Worm (Caenorhabditis elegans): ENCODE measurements around the gene C49G7.12.

The C49G7.12 gene

DNA sequence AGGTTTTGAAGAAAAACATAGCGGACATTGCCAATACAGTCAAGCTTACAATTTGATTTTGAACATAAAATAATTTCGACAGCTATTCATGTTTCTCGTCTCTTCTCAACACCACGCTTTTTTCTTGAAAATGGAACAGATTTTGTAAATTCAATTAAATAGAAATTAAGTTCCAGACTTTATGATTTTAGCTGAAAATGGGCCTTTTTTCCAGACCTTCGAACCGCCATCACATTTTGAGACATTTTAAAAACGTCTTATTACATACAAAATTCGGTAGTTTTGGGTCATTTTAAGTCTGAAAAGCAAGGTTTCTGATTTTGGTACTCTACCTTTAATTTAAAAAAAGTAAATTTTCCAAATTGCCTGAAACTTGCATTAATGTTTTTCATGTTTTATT lies at the start of gene C49G7.12:
Gene C49G7.12 (plus strand): TSS at position 301 of the 400 bp plus-strand sequence.
- no peak for TF ChIP-seq flt-1 (GFP tag; IDR thresholded peaks at IDR 0.05)
- no peak for TF ChIP-seq T22C8.4 (GFP tag; IDR thresholded peaks at IDR 0.05)
- TF ChIP-seq ztf-23 (GFP tag; IDR thresholded peaks at IDR 0.05) = no peak
- no peak for TF ChIP-seq ztf-29 (GFP tag; IDR thresholded peaks at IDR 0.05)
- no peak for TF ChIP-seq klf-2 (GFP tag; conservative IDR thresholded peaks at IDR 0.05)

DNA sequence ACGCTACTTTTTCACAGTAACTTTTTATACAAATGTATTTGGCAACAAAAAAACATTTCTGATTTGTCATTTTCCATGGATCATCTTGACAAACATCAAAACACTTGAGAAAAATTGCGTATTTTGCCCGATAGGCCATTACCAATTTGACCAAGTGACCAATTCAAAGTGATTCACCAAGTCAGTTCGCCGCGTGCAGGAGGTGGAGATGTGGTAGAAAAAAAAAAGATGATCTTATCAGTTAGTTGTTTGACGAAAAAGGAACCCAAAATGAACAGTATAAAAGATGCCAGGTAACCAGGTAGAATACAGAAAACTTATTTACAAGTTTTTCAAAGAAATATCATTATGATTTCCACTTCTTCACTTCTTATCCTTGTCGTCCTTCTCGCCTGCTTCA lies 49.1 kb upstream of the C49G7.12 start, which contains the start of gene nlp-27:
Gene nlp-27 (plus strand): TSS at position 309 of the 400 bp plus-strand sequence.
- no peak for TF ChIP-seq flt-1 (GFP tag; IDR thresholded peaks at IDR 0.05)

DNA sequence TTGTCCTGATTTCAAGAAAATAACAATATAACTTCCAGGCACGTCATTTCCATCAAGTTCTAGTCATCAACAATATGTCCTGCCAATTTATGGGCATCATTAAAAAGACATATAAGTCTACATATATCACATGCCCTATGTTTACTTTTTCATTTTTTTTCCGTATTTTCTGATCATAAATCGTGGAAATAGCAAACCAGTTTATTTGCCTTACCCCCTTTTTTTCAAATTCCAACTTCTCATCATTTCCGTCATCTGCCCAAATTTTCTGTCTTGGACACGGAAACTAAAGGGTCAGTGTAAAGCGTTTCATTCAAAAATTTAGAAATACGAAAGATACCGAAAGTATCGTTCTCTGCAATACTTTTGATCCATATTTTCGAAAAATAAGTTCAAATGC lies 45.9 kb upstream of the C49G7.12 start:
- TF ChIP-seq flt-1 (GFP tag; IDR thresholded peaks at IDR 0.05) (no peak), med-1 (GFP tag; optimal IDR thresholded peaks at IDR 0.05; ENCODE audit: insufficient read depth) (no peak), T22C8.4 (GFP tag; IDR thresholded peaks at IDR 0.05) (no peak), klf-2 (GFP tag; conservative IDR thresholded peaks at IDR 0.05) (no peak), tab-1 (GFP tag; IDR thresholded peaks at IDR 0.05) (no peak), cog-1 (tag; optimal IDR thresholded peaks at IDR 0.05) (no peak), ztf-29 (GFP tag; IDR thresholded peaks at IDR 0.05) (no peak), ztf-23 (GFP tag; IDR thresholded peaks at IDR 0.05) (no peak), ref-1 (GFP tag; conservative IDR thresholded peaks at IDR 0.05) (no peak)

DNA sequence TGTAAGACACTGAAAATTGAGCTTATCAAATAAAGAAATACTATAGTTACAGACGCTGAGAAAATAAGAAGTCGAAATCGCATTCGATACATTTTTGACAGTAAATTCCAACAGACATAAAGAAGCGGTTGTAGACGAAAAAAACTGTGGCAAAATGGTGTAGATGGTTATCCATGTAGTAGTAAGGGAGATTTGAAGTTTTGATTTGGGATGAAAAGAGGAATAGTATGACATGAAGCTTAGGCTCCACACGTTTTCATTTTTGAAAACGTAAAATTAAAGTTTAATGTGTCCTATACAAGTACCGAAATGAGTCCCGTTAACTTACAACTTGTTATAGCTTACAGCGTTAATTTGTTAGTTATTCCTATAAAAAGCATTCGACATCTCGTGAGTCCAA lies 44.2 kb upstream of the C49G7.12 start, which contains the start of gene K09D9.9:
Gene K09D9.9 (minus strand): TSS at position 101 of the 400 bp plus-strand sequence.
- no peak for TF ChIP-seq ztf-23 (GFP tag; IDR thresholded peaks at IDR 0.05)
- no peak for TF ChIP-seq T22C8.4 (GFP tag; IDR thresholded peaks at IDR 0.05)
- no peak for TF ChIP-seq cog-1 (tag; optimal IDR thresholded peaks at IDR 0.05)

DNA sequence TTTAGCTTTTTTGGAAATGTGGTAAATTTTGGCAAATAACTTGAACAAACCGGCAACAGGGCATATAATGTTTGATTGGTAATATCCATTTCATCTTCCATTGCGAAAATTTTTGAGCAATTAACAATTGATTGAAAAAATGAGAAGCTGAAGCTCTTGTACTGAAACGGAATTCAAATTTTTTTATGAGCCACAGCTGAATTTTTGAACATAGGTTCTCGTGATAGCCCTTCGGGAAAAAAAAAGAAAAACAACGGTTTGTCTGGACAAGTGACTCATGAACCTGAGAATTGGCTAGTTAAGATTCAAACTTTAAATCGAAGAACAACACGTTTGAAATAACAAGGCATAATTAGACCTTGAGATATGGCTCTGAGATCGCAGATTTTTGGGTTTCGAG lies 42.4 kb upstream of the C49G7.12 start, which contains the start of gene srx-62:
Gene srx-62 (minus strand): TSS at position 101 of the 400 bp plus-strand sequence.
- TF ChIP-seq klf-2 (GFP tag; conservative IDR thresholded peaks at IDR 0.05) (no peak), cog-1 (tag; optimal IDR thresholded peaks at IDR 0.05) (no peak), med-1 (GFP tag; optimal IDR thresholded peaks at IDR 0.05; ENCODE audit: insufficient read depth) (no peak), ztf-23 (GFP tag; IDR thresholded peaks at IDR 0.05) (no peak), tab-1 (GFP tag; IDR thresholded peaks at IDR 0.05) (no peak), ztf-29 (GFP tag; IDR thresholded peaks at IDR 0.05) (no peak), flt-1 (GFP tag; IDR thresholded peaks at IDR 0.05) (no peak), ref-1 (GFP tag; conservative IDR thresholded peaks at IDR 0.05) (no peak), T22C8.4 (GFP tag; IDR thresholded peaks at IDR 0.05) (no peak)

DNA sequence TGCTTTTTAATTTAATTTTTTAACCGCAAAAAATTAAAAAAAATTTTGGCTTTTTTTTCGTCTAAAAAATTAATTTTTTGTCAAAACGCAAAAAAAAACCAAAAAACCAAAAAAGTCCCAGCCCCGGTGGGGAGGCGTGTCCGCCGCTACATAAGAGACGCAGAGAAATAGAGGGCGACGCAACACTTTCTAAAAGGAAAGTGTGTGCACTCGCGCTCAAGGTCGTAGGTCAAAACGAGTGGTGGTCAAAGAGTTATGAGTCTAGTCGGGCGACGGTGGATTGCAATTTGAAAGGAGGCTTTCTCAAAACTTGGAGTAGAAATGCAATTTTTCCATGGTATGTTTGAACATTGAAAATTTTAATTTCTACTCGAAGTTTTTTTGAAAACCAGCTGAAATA lies 33.6 kb upstream of the C49G7.12 start:
- no peak for TF ChIP-seq ztf-23 (GFP tag; IDR thresholded peaks at IDR 0.05)
- TF ChIP-seq tab-1 (GFP tag; IDR thresholded peaks at IDR 0.05) = no peak

DNA sequence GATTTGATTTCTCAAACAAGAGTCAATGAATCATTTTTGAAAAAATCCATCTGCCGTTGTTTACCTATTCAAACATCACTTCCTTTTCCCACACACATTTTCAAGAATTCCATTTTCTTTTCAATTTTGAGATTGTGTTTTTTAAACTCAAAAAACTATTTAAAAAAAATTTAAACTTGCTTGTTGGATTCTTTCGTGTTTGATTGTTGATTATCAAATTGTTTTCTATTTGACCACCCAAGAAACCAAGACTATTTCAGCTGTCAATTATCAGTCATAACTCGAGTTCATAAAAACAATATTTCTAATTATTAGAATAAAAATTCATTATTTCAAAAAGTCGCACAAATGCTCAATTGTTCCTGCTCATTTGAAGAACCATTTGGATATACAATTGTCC lies 33.0 kb upstream of the C49G7.12 start, which contains the start of gene srh-8:
Gene srh-8 (plus strand): TSS at position 301 of the 400 bp plus-strand sequence.
- TF ChIP-seq med-1 (GFP tag; optimal IDR thresholded peaks at IDR 0.05; ENCODE audit: insufficient read depth) = no peak
- no peak for TF ChIP-seq flt-1 (GFP tag; IDR thresholded peaks at IDR 0.05)
- TF ChIP-seq ref-1 (GFP tag; conservative IDR thresholded peaks at IDR 0.05) = no peak
- no peak for TF ChIP-seq tab-1 (GFP tag; IDR thresholded peaks at IDR 0.05)
- TF ChIP-seq ztf-29 (GFP tag; IDR thresholded peaks at IDR 0.05) = no peak
- TF ChIP-seq cog-1 (tag; optimal IDR thresholded peaks at IDR 0.05) = no peak
- TF ChIP-seq klf-2 (GFP tag; conservative IDR thresholded peaks at IDR 0.05) = no peak
- no peak for TF ChIP-seq T22C8.4 (GFP tag; IDR thresholded peaks at IDR 0.05)
- TF ChIP-seq ztf-23 (GFP tag; IDR thresholded peaks at IDR 0.05) = no peak

DNA sequence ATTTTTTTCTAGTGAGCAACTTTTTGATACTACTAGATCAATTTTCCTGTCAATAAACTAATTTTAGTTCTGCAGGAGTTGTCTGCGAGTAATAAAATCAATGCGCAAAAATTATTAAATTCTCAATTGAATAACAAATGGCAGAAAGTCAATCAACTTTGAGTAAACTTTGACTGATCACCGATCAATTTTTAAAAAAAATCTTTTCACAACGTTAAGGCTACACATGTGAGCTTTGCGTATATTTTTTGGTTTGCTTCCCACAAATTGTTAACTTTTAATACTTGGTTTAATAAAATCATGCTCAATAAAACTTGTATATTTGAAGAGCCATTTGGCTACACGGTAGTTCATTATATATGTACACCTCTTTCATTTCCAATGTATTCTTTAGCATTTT lies 30.3 kb upstream of the C49G7.12 start, which contains the start of gene srh-7:
Gene srh-7 (plus strand): TSS at position 301 of the 400 bp plus-strand sequence.
- TF ChIP-seq med-1 (GFP tag; optimal IDR thresholded peaks at IDR 0.05; ENCODE audit: insufficient read depth) (no peak), klf-2 (GFP tag; conservative IDR thresholded peaks at IDR 0.05) (no peak), ztf-29 (GFP tag; IDR thresholded peaks at IDR 0.05) (no peak), cog-1 (tag; optimal IDR thresholded peaks at IDR 0.05) (no peak), ref-1 (GFP tag; conservative IDR thresholded peaks at IDR 0.05) (no peak), tab-1 (GFP tag; IDR thresholded peaks at IDR 0.05) (no peak), T22C8.4 (GFP tag; IDR thresholded peaks at IDR 0.05) (no peak), ztf-23 (GFP tag; IDR thresholded peaks at IDR 0.05) (no peak), flt-1 (GFP tag; IDR thresholded peaks at IDR 0.05) (no peak)

DNA sequence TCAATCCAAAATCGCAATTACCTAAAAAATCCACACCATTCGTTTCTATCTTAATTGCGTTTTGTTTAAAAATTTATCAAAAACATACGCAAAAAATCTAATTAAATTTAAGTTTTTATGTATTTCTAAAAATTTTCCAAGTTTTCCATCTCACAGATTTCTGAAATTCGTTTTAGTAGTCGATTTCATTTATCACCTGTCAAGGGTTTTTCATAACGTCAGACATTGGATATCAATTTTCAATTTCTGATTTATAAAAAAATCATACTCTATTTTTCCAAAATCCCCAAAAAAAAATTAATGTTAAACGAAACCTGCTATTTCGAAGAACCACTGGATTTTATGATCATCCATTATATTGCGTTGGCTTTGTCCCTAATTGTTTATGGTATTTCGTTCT lies 28.0 kb upstream of the C49G7.12 start, which contains the start of gene srh-4:
Gene srh-4 (plus strand): TSS at position 301 of the 400 bp plus-strand sequence.
- no peak for TF ChIP-seq ref-1 (GFP tag; conservative IDR thresholded peaks at IDR 0.05)
- TF ChIP-seq klf-2 (GFP tag; conservative IDR thresholded peaks at IDR 0.05) = no peak
- TF ChIP-seq flt-1 (GFP tag; IDR thresholded peaks at IDR 0.05) = no peak
- no peak for TF ChIP-seq ztf-23 (GFP tag; IDR thresholded peaks at IDR 0.05)
- TF ChIP-seq ztf-29 (GFP tag; IDR thresholded peaks at IDR 0.05) = no peak
- no peak for TF ChIP-seq tab-1 (GFP tag; IDR thresholded peaks at IDR 0.05)

DNA sequence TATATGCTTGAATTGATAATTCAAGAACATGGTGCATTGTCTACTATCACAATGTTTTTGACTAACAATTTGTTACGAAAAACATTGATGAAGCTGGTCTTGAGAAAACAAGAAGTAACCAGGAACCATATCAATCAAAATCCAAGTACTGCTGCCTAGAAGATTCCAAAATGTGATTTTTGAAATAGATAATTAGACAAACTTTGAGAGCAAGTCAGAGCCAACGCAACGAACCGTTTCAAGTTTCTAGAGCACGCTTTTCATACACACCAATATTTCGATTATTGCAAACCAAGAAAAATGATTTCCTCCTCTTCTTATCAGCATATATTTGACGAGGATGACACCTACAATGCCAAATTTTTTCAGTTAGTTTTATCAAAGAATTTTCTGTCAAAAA lies 21.4 kb upstream of the C49G7.12 start, which contains the start of gene srw-89:
Gene srw-89 (plus strand): TSS at position 301 of the 400 bp plus-strand sequence.
- no peak for TF ChIP-seq tab-1 (GFP tag; IDR thresholded peaks at IDR 0.05)

DNA sequence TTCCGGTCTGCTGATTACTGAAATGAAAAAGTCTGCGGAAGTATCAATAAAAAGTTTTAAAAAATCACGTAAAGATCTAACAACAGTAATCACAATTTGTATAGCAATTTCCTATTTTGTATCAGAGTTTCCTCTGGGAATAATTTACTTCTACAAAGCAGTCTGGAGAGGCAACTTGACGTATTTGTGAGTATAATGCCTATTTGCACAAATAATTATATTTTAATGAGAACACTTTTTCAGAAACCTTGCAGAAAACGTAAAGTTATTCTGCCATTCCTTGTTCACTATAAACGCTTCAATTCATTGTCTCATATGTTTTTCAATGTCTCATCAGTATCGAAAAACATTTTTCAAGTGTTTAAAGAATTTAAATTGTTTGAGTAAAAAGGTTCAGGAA lies 19.6 kb upstream of the C49G7.12 start:
- TF ChIP-seq tab-1 (GFP tag; IDR thresholded peaks at IDR 0.05) = no peak
- no peak for TF ChIP-seq cog-1 (tag; optimal IDR thresholded peaks at IDR 0.05)
- no peak for TF ChIP-seq ref-1 (GFP tag; conservative IDR thresholded peaks at IDR 0.05)
- TF ChIP-seq med-1 (GFP tag; optimal IDR thresholded peaks at IDR 0.05; ENCODE audit: insufficient read depth) = no peak
- no peak for TF ChIP-seq klf-2 (GFP tag; conservative IDR thresholded peaks at IDR 0.05)
- TF ChIP-seq ztf-23 (GFP tag; IDR thresholded peaks at IDR 0.05) = no peak
- no peak for TF ChIP-seq T22C8.4 (GFP tag; IDR thresholded peaks at IDR 0.05)
- no peak for TF ChIP-seq flt-1 (GFP tag; IDR thresholded peaks at IDR 0.05)
- TF ChIP-seq ztf-29 (GFP tag; IDR thresholded peaks at IDR 0.05) = no peak

Data from whole organism, midembryonic.